Worm (Caenorhabditis elegans) whole organism, young adult: ENCODE data around the gene Y22D7AR.7.

Experiments
- F52B5.7 ChIP-seq: sonication (generic microtip); optimal IDR thresholded peaks from 2 replicates; lab custom pipeline; 2016; ENCODE audit warnings: mild to moderate bottlenecking, missing genetic modification characterization, missing compliant biosample characterization
- ceh-91 ChIP-seq: fragments of 200-800 bp; sonication (Bioruptor generic); IDR thresholded peaks from 2 replicates; pipeline ENCODE4 v1.3.6; 2022; ENCODE audit warnings: missing genetic modification reagents, missing genetic modification characterization, missing compliant biosample characterization
- lin-35 ChIP-seq, 3 experiments: fragments of 150-350 bp in 2 of 3; sonication (generic microtip) in 1 of 3; optimal IDR thresholded peaks; 2 replicates each; lab custom pipeline; 2014 to 2018; ENCODE audit warnings: missing biosample characterization in 3 of 3, missing genetic modification characterization in 3 of 3, missing genetic modification reagents in 3 of 3
- rec-8 ChIP-seq, 2 experiments: sonication (generic microtip); optimal IDR thresholded peaks; 2 replicates each; lab custom pipeline; 2016; ENCODE audit warnings: mild to moderate bottlenecking in 2 of 2, missing genetic modification characterization in 2 of 2, missing genetic modification reagents in 2 of 2, missing genotype in 2 of 2, missing biosample characterization in 1 of 2, missing compliant biosample characterization in 1 of 2, moderate library complexity in 1 of 2

- TF ChIP-seq rec-8 (tag; optimal IDR thresholded peaks at IDR 0.05; lab: Kevin White, UChicago) (no peak), F52B5.7 (tag; lab: Kevin White, UChicago) (no peak), ceh-91 (GFP tag; lab: Robert Waterston, UW) (no peak), lin-35 (GFP tag; optimal IDR thresholded peaks at IDR 0.05; lab: Kevin White, UChicago) (no peak)
Observed at ce11 chrIII:1666893-1667292, 21.0 kb downstream of the Y22D7AR.7 start.
